Fruit fly (Drosophila melanogaster) whole organism, embryonic: Measurements from ENCODE around the gene mib1.
A peak's percentile ranks its signal among the peaks of the same experiment; 100 is the strongest.

Source experiments
- Bgb ChIP-seq: fragments of 200-800 bp; sonication (Bioruptor generic); IDR thresholded peaks from 2 replicates; pipeline ENCODE4 v1.3.6; 2022; ENCODE audit warnings: missing biosample characterization, missing genetic modification characterization; ENCODE audit not compliant: partially characterized antibody
- CG10274 ChIP-seq: fragments of 200-800 bp; sonication (Bioruptor generic); optimal IDR thresholded peaks from 3 replicates; lab custom pipeline; 2017; ENCODE audit warnings: missing biosample characterization, mild to moderate bottlenecking, missing genetic modification characterization
- CG10979 ChIP-seq: fragments of 200-800 bp; sonication (Bioruptor generic); optimal IDR thresholded peaks from 2 replicates; lab custom pipeline; 2018; ENCODE audit warnings: missing biosample characterization, mild to moderate bottlenecking, missing genetic modification characterization, moderate library complexity
- CG12071 ChIP-seq: fragments of 200-800 bp; sonication (Bioruptor generic); optimal IDR thresholded peaks from 3 replicates; lab custom pipeline; 2018; ENCODE audit warnings: missing biosample characterization, mild to moderate bottlenecking, missing genetic modification characterization
- CG12299 ChIP-seq: fragments of 200-800 bp; sonication (Bioruptor generic); optimal IDR thresholded peaks from 2 replicates; lab custom pipeline; 2018; ENCODE audit warnings: missing biosample characterization, mild to moderate bottlenecking, missing genetic modification characterization
- CG14667 ChIP-seq: fragments of 200-800 bp; sonication (Bioruptor generic); IDR thresholded peaks from 2 replicates; pipeline ENCODE4 v1.3.6; 2022; ENCODE audit warnings: missing biosample characterization, missing genetic modification characterization
- CG1603 ChIP-seq: fragments of 200-800 bp; sonication (Bioruptor generic); optimal IDR thresholded peaks from 2 replicates; lab custom pipeline; 2019; ENCODE audit warnings: missing biosample characterization, mild to moderate bottlenecking, missing genetic modification characterization, moderate library complexity
- CG17385 ChIP-seq: fragments of 200-800 bp; sonication (Bioruptor generic); optimal IDR thresholded peaks from 3 replicates; lab custom pipeline; 2018; ENCODE audit warnings: missing biosample characterization, mild to moderate bottlenecking, missing genetic modification characterization
- CG2199 ChIP-seq: fragments of 200-800 bp; sonication (Bioruptor generic); IDR thresholded peaks from 3 replicates; pipeline ENCODE4 v1.3.6; 2022; ENCODE audit warnings: missing biosample characterization, missing genetic modification characterization
- CG30020 ChIP-seq: fragments of 200-800 bp; optimal IDR thresholded peaks from 2 replicates; lab custom pipeline; 2019; ENCODE audit warnings: missing biosample characterization, mild to moderate bottlenecking, missing genetic modification characterization, moderate library complexity
- CG31388 ChIP-seq: fragments of 200-800 bp; sonication (Bioruptor generic); optimal IDR thresholded peaks from 2 replicates; lab custom pipeline; 2016; ENCODE audit warnings: missing biosample characterization, missing genetic modification characterization
- CG33213 ChIP-seq: fragments of 200-800 bp; sonication (Bioruptor generic); optimal IDR thresholded peaks from 3 replicates; lab custom pipeline; 2016; ENCODE audit warnings: missing biosample characterization, missing genetic modification characterization
- CG3995 ChIP-seq: fragments of 200-800 bp; sonication (Bioruptor generic); optimal IDR thresholded peaks from 3 replicates; lab custom pipeline; 2016; ENCODE audit warnings: missing biosample characterization, missing genetic modification characterization
- CG5180 ChIP-seq: fragments of 200-800 bp; sonication (Bioruptor generic); optimal IDR thresholded peaks from 3 replicates; lab custom pipeline; 2017; ENCODE audit warnings: missing biosample characterization, missing genetic modification characterization, mild to moderate bottlenecking, moderate library complexity, missing genetic modification reagents
- CG5245 ChIP-seq: fragments of 200-800 bp; sonication (Bioruptor generic); optimal IDR thresholded peaks from 3 replicates; lab custom pipeline; 2016; ENCODE audit warnings: missing biosample characterization, missing genetic modification characterization
- CG8388 ChIP-seq: fragments of 200-800 bp; sonication (Bioruptor generic); optimal IDR thresholded peaks from 2 replicates; lab custom pipeline; 2019; ENCODE audit warnings: missing biosample characterization, mild to moderate bottlenecking, missing genetic modification characterization, moderate library complexity
- CG8765 ChIP-seq: fragments of 200-800 bp; sonication (Bioruptor generic); IDR thresholded peaks from 2 replicates; pipeline ENCODE4 v1.3.6; 2022; ENCODE audit warnings: missing biosample characterization, missing genetic modification characterization
- CG9797 ChIP-seq: fragments of 200-800 bp; sonication (Bioruptor generic); optimal IDR thresholded peaks from 3 replicates; lab custom pipeline; 2018; ENCODE audit warnings: missing biosample characterization, mild to moderate bottlenecking, missing genetic modification characterization
- Eip74EF ChIP-seq, 2 experiments: fragments of 200-800 bp in 1 of 2; fragments of >200 bp in 1 of 2; sonication (Bioruptor generic) in 1 of 2; optimal IDR thresholded peaks; 2 replicates each; lab custom pipeline; 2017 to 2019; ENCODE audit warnings: missing biosample characterization in 2 of 2, missing genetic modification characterization in 2 of 2, mild to moderate bottlenecking in 1 of 2, moderate library complexity in 1 of 2
- Elba2 ChIP-seq: fragments of 200-800 bp; sonication (Bioruptor generic); optimal IDR thresholded peaks from 3 replicates; lab custom pipeline; 2016; ENCODE audit warnings: missing biosample characterization, missing genetic modification characterization
- Ets65A ChIP-seq: fragments of 200-800 bp; sonication (Bioruptor generic); peaks from one replicate; lab custom pipeline; 2016; ENCODE audit warnings: missing biosample characterization, missing genetic modification characterization
- H15 ChIP-seq: fragments of 200-800 bp; sonication (Bioruptor generic); IDR thresholded peaks from 3 replicates; pipeline ENCODE4 v1.3.6; 2022; ENCODE audit warnings: missing biosample characterization, missing genetic modification characterization
- HLH54F ChIP-seq: fragments of 200-800 bp; sonication (Bioruptor generic); optimal IDR thresholded peaks from 3 replicates; lab custom pipeline; 2016; ENCODE audit warnings: missing biosample characterization, missing genetic modification characterization
- NFAT ChIP-seq: fragments of 200-800 bp; sonication (Bioruptor generic); IDR thresholded peaks from 2 replicates; pipeline ENCODE4 v1.3.6; 2022; ENCODE audit warnings: missing biosample characterization, missing genetic modification characterization
- Nf-YB ChIP-seq: fragments of 200-800 bp; sonication (Bioruptor generic); optimal IDR thresholded peaks from 3 replicates; lab custom pipeline; 2019; ENCODE audit warnings: missing biosample characterization, mild to moderate bottlenecking, missing genetic modification characterization, moderate library complexity
- Sox100B ChIP-seq: fragments of 200-800 bp; sonication (Bioruptor generic); optimal IDR thresholded peaks from 3 replicates; lab custom pipeline; 2018; ENCODE audit warnings: missing biosample characterization, mild to moderate bottlenecking, missing genetic modification characterization
- Stat92E ChIP-seq, 3 experiments: fragments of >200 bp in 2 of 3; fragments of 200-800 bp in 1 of 3; sonication (Bioruptor generic) in 1 of 3; optimal IDR thresholded peaks; 2 replicates each; lab custom pipeline; 2017 to 2019; ENCODE audit warnings: missing biosample characterization in 3 of 3, missing genetic modification characterization in 3 of 3, mild to moderate bottlenecking in 1 of 3, moderate library complexity in 1 of 3
- abd-A ChIP-seq: fragments of 200-800 bp; sonication (Bioruptor generic); optimal IDR thresholded peaks from 3 replicates; lab custom pipeline; 2019; ENCODE audit warnings: missing biosample characterization, mild to moderate bottlenecking, missing genetic modification characterization, moderate library complexity
- bsh ChIP-seq, 2 experiments: fragments of 200-800 bp; sonication (Bioruptor generic); optimal IDR thresholded peaks; 2 replicates each; lab custom pipeline; 2017 to 2018; ENCODE audit warnings: mild to moderate bottlenecking in 2 of 2, missing biosample characterization in 2 of 2, missing genetic modification characterization in 2 of 2, moderate library complexity in 1 of 2
- chinmo ChIP-seq: fragments of 200-800 bp; sonication (Bioruptor generic); IDR thresholded peaks from 4 replicates; pipeline ENCODE4 v1.3.6; 2022; ENCODE audit warnings: missing biosample characterization, missing genetic modification characterization; ENCODE audit not compliant: partially characterized antibody
- da ChIP-seq: fragments of 200-800 bp; sonication (Bioruptor generic); optimal IDR thresholded peaks from 2 replicates; lab custom pipeline; 2016; ENCODE audit warnings: missing biosample characterization, missing genetic modification characterization
- dmrt11E ChIP-seq: fragments of 200-800 bp; sonication (Bioruptor generic); optimal IDR thresholded peaks from 3 replicates; lab custom pipeline; 2018; ENCODE audit warnings: missing biosample characterization, mild to moderate bottlenecking, missing genetic modification characterization, moderate library complexity
- fd3F ChIP-seq: fragments of 200-800 bp; sonication (Bioruptor generic); optimal IDR thresholded peaks from 2 replicates; lab custom pipeline; 2018; ENCODE audit warnings: missing biosample characterization, mild to moderate bottlenecking, missing genetic modification characterization, moderate library complexity
- gt ChIP-seq: fragments of 200-800 bp; sonication (Bioruptor generic); IDR thresholded peaks from 2 replicates; pipeline ENCODE4 v1.3.6; 2022; ENCODE audit warnings: missing biosample characterization, missing genetic modification characterization
- maf-S ChIP-seq: fragments of 200-800 bp; sonication (Bioruptor generic); optimal IDR thresholded peaks from 2 replicates; lab custom pipeline; 2016; ENCODE audit warnings: missing biosample characterization, missing genetic modification characterization
- onecut ChIP-seq: fragments of 200-800 bp; sonication (Bioruptor generic); IDR thresholded peaks from 2 replicates; pipeline ENCODE4 v1.3.6; 2022; ENCODE audit warnings: missing biosample characterization, missing genetic modification characterization
- pfk ChIP-seq: fragments of 200-800 bp; sonication (Bioruptor generic); optimal IDR thresholded peaks from 2 replicates; lab custom pipeline; 2018; ENCODE audit warnings: missing biosample characterization, mild to moderate bottlenecking, missing genetic modification characterization, moderate library complexity
- salm ChIP-seq: fragments of 200-800 bp; sonication (Bioruptor generic); optimal IDR thresholded peaks from 2 replicates; lab custom pipeline; 2018; ENCODE audit warnings: missing biosample characterization, mild to moderate bottlenecking, missing genetic modification characterization
- schlank ChIP-seq: fragments of 200-800 bp; sonication (Bioruptor generic); optimal IDR thresholded peaks from 2 replicates; lab custom pipeline; 2018; ENCODE audit warnings: missing biosample characterization, mild to moderate bottlenecking, missing genetic modification characterization
- sd ChIP-seq: fragments of 200-800 bp; sonication (Bioruptor generic); optimal IDR thresholded peaks from 3 replicates; lab custom pipeline; 2018; ENCODE audit warnings: missing biosample characterization, mild to moderate bottlenecking, missing genetic modification characterization, moderate library complexity
- sima ChIP-seq: fragments of 200-800 bp; sonication (Bioruptor generic); optimal IDR thresholded peaks from 2 replicates; lab custom pipeline; 2016; ENCODE audit warnings: missing biosample characterization, missing genetic modification characterization
- slou ChIP-seq: fragments of 200-800 bp; sonication (Bioruptor generic); optimal IDR thresholded peaks from 3 replicates; lab custom pipeline; 2016; ENCODE audit warnings: missing biosample characterization, missing genetic modification characterization
- sqz ChIP-seq: fragments of 200-800 bp; sonication (Bioruptor generic); optimal IDR thresholded peaks from 3 replicates; lab custom pipeline; 2018; ENCODE audit warnings: missing biosample characterization, mild to moderate bottlenecking, missing genetic modification characterization
- toy ChIP-seq: fragments of 200-800 bp; sonication (Bioruptor generic); IDR thresholded peaks from 2 replicates; pipeline ENCODE4 v1.3.6; 2022; ENCODE audit warnings: missing biosample characterization, missing genetic modification characterization
- wdn ChIP-seq: fragments of 200-800 bp; sonication (Bioruptor generic); IDR thresholded peaks from 2 replicates; pipeline ENCODE4 v1.3.6; 2022; ENCODE audit warnings: missing biosample characterization, missing genetic modification characterization
- wek ChIP-seq: fragments of 200-800 bp; sonication (Bioruptor generic); optimal IDR thresholded peaks from 3 replicates; lab custom pipeline; 2018; ENCODE audit warnings: missing biosample characterization, mild to moderate bottlenecking, missing genetic modification characterization, moderate library complexity
- zen2 ChIP-seq: fragments of 200-800 bp; sonication (Bioruptor generic); IDR thresholded peaks from 3 replicates; pipeline ENCODE4 v1.3.6; 2022; ENCODE audit warnings: missing biosample characterization, missing genetic modification characterization; ENCODE audit not compliant: partially characterized antibody

Gene mib1

DNA sequence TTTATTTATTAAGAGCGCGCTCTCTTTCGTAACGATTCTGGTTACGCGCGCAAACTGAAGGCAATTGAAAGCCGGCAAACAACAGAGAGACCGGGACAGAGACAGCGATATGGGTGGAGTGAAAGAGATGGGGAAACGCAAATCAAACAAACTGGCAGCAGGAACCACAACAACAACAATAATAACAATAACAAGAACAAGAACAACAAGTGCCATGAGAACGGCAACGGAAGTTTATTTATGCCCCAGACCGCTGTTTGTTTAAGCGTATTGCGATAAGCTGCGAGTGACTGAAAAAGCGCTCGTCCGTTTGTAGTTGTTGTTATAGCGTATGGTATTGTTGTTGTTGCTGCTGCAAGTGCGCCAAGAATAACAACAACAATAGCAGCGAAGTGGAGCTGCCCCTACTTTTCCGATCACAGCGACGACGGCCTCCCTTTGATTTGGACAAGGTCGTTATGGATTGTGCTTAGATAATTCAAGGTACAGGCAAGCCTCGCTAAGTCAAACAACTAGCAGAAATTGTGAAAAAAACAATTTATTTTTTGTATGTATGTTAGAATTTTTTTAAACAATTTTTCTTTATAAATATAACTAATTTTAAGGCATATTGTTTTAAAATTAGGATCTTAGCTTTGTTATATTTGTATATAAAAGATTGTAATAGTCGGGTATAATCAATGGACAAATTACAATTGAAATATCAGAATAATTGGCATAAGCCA, 14.6 kb upstream of the mib1 start (continued):
- TF ChIP-seq sima (no peak), HLH54F (GFP tag; lab: Kevin White, UChicago) (peak; percentile 4), onecut (GFP tag; lab: Robert Waterston, UW) (peak; percentile 68), Elba2 (no peak), CG3995 (GFP tag; lab: Kevin White, UChicago) (no peak), H15 (GFP tag; lab: Robert Waterston, UW) (peak; percentile 58; the same call in 2 of the 3 replicates), CG33213 (peak; percentile 70), pfk (GFP tag; lab: Kevin White, UChicago) (peak; percentile 60), CG9797 (GFP tag; lab: Kevin White, UChicago) (peak; percentile 2), schlank (tag; lab: Kevin White, UChicago) (peak; percentile 54), fd3F (peak; percentile 25), Bgb (no peak), sqz (GFP tag; lab: Kevin White, UChicago) (peak; percentile 80), CG8388 (GFP tag; lab: Kevin White, UChicago) (no peak), wek (GFP tag; lab: Kevin White, UChicago) (peak; percentile 75), Sox100B (GFP tag; lab: Kevin White, UChicago) (peak; percentile 57), Stat92E (GFP tag; optimal IDR thresholded peaks at IDR 0.05; lab: Kevin White, UChicago) (no peak), bsh (GFP tag; optimal IDR thresholded peaks at IDR 0.05; lab: Kevin White, UChicago) (peak in 1 of 2 experiments; percentile 77), CG10274 (GFP tag; lab: Kevin White, UChicago) (peak; percentile 4), chinmo (peak; percentile 95), zen2 (GFP tag; lab: Robert Waterston, UW) (no peak), NFAT (GFP tag; lab: Robert Waterston, UW) (0 out of 2 replicates have a peak, but pooled peaks have one; percentile 14), wdn (GFP tag; lab: Robert Waterston, UW) (peak; percentile 40; the same call in 1 of the 2 replicates), Eip74EF (GFP tag; optimal IDR thresholded peaks at IDR 0.05; lab: Kevin White, UChicago) (peak in 1 of 2 experiments; percentile 67), slou (GFP tag; lab: Kevin White, UChicago) (peak; percentile 26), CG17385 (GFP tag; lab: Kevin White, UChicago) (peak; percentile 62), maf-S (GFP tag; lab: Kevin White, UChicago) (peak; percentile 26), CG2199 (GFP tag; lab: Robert Waterston, UW) (peak; percentile 66; the same call in 1 of the 3 replicates), da (GFP tag; lab: Kevin White, UChicago) (peak; percentile 18), CG12299 (peak; percentile 63), CG14667 (GFP tag; lab: Robert Waterston, UW) (no peak), CG5180 (GFP tag; lab: Kevin White, UChicago) (peak; percentile 53), CG1603 (peak; percentile 77), dmrt11E (tag; lab: Kevin White, UChicago) (peak; percentile 72), CG8765 (GFP tag; lab: Robert Waterston, UW) (no peak), sd (peak; percentile 41), CG30020 (no peak), toy (GFP tag; lab: Robert Waterston, UW) (no peak), gt (GFP tag; lab: Robert Waterston, UW) (no peak), CG5245 (GFP tag; lab: Kevin White, UChicago) (no peak), Ets65A (peak; percentile 78), abd-A (tag; lab: Kevin White, UChicago) (no peak), Nf-YB (GFP tag; lab: Kevin White, UChicago) (peak; percentile 43), salm (peak; percentile 55), CG31388 (GFP tag; lab: Kevin White, UChicago) (no peak), CG12071 (peak; percentile 59), CG10979 (tag; lab: Kevin White, UChicago) (peak; percentile 5)
